Worm (Caenorhabditis elegans) whole organism, midembryonic: Measurements from ENCODE around the gene zipt-15.

ENCODE experiments used
- T22C8.4 ChIP-seq: fragments of 200-800 bp; sonication (Bioruptor generic); IDR thresholded peaks from 2 replicates; pipeline ENCODE4 v1.3.6; 2022; ENCODE audit warnings: missing genetic modification characterization, missing compliant biosample characterization
- cog-1 ChIP-seq: sonication (generic microtip); optimal IDR thresholded peaks from 2 replicates; lab custom pipeline; 2016; ENCODE audit warnings: missing genetic modification characterization, missing compliant biosample characterization
- flt-1 ChIP-seq: fragments of 200-800 bp; sonication (Bioruptor generic); IDR thresholded peaks from 2 replicates; pipeline ENCODE4 v1.3.6; 2022; ENCODE audit warnings: missing genetic modification characterization, missing compliant biosample characterization
- klf-2 ChIP-seq: fragments of 200-800 bp; sonication (Bioruptor generic); conservative IDR thresholded peaks from 2 replicates; pipeline ENCODE4 v1.3.6; 2022; ENCODE audit warnings: missing genetic modification reagents, missing genetic modification characterization, missing compliant biosample characterization
- med-1 ChIP-seq: sonication (generic microtip); optimal IDR thresholded peaks from 2 replicates; lab custom pipeline; 2017; ENCODE audit warnings: missing genetic modification characterization, mild to moderate bottlenecking, missing compliant biosample characterization, antibody characterized with exemption, missing genetic modification reagents; ENCODE audit not compliant: insufficient read depth
- ref-1 ChIP-seq: fragments of 200-800 bp; sonication (Bioruptor generic); conservative IDR thresholded peaks from 2 replicates; pipeline ENCODE4 v1.3.6; 2022; ENCODE audit warnings: missing genetic modification reagents, missing genetic modification characterization, missing compliant biosample characterization
- tab-1 ChIP-seq: fragments of 200-800 bp; sonication (Bioruptor generic); IDR thresholded peaks from 2 replicates; pipeline ENCODE4 v1.3.6; 2022; ENCODE audit warnings: missing genetic modification characterization, missing compliant biosample characterization
- ztf-23 ChIP-seq: fragments of 200-800 bp; sonication (Bioruptor generic); IDR thresholded peaks from 2 replicates; pipeline ENCODE4 v1.3.6; 2022; ENCODE audit warnings: missing genetic modification reagents, missing genetic modification characterization, missing compliant biosample characterization
- ztf-29 ChIP-seq: fragments of 200-800 bp; sonication (Bioruptor generic); IDR thresholded peaks from 2 replicates; pipeline ENCODE4 v1.3.6; 2022; ENCODE audit warnings: missing genetic modification reagents, missing genetic modification characterization, missing compliant biosample characterization

The zipt-15 gene

DNA sequence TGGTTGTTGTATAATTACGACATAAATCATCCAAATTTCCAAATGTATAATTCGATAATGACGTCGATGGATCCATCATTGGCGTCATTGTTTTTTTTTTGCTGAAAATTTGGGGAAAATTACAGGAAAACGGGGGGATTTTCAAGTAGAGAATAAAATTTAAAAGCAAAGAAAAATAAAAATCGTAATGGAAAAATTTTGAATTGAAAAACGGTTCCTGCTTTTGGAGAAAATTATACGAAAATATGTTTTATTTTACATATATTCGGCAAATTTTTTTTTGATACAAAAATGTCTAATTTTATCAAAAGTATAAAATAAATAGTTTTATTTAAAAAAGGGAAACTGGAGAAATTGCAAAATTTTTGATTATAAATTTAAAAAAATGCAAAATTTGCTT lies at the start of gene zipt-15:
Gene zipt-15 (minus strand): TSS at position 101 of the 400 bp plus-strand sequence.
- TF ChIP-seq med-1 (GFP tag; lab: Kevin White, UChicago) = no peak
- TF ChIP-seq ztf-23 (GFP tag; lab: Robert Waterston, UW) = no peak
- TF ChIP-seq ztf-29 (GFP tag; lab: Robert Waterston, UW) = no peak
- TF ChIP-seq klf-2 = no peak
- TF ChIP-seq T22C8.4 (GFP tag; lab: Robert Waterston, UW) = no peak
- TF ChIP-seq ref-1 (GFP tag; lab: Robert Waterston, UW) = no peak
- TF ChIP-seq cog-1 (tag; lab: Kevin White, UChicago) = no peak
- TF ChIP-seq tab-1 (GFP tag; lab: Robert Waterston, UW) = no peak
- no peak for TF ChIP-seq flt-1 (GFP tag; lab: Robert Waterston, UW)

DNA sequence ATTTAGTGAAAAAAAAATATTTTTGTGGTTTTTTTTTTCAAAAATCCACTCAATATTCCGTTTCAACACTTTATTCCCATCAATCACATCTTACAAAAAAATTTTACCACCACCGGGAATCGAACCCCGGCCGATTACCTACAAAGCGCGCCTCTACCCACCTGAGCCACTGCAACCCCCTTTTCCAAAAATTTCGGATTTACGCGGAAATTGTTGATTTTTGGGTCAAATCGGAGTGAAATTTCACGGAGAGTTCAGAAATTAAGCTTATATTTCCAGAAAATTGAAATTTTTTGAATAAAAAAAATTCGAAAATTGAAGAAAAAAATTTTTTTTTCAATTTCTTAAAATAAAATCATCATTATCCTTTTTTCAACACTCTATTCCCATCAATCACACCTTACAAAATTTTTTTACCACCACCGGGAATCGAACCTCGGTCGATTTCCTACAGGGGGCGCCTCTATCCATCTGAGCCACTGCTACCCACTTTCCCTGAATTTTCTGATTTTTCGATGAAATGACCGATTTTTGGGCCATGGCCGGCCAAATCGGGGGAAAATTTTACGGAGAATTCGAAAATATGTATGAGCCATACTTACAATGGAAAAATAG lies 48.5 kb upstream of the zipt-15 start:
- no peak for TF ChIP-seq T22C8.4 (GFP tag; lab: Robert Waterston, UW)
- no peak for TF ChIP-seq ztf-29 (GFP tag; lab: Robert Waterston, UW)
- TF ChIP-seq ztf-23 (GFP tag; lab: Robert Waterston, UW) = no peak
- no peak for TF ChIP-seq flt-1 (GFP tag; lab: Robert Waterston, UW)
- no peak for TF ChIP-seq med-1 (GFP tag; lab: Kevin White, UChicago)
- TF ChIP-seq ref-1 (GFP tag; lab: Robert Waterston, UW) = no peak
- TF ChIP-seq tab-1 (GFP tag; lab: Robert Waterston, UW) = no peak
- TF ChIP-seq cog-1 (tag; lab: Kevin White, UChicago) = no peak
- TF ChIP-seq klf-2 = no peak

DNA sequence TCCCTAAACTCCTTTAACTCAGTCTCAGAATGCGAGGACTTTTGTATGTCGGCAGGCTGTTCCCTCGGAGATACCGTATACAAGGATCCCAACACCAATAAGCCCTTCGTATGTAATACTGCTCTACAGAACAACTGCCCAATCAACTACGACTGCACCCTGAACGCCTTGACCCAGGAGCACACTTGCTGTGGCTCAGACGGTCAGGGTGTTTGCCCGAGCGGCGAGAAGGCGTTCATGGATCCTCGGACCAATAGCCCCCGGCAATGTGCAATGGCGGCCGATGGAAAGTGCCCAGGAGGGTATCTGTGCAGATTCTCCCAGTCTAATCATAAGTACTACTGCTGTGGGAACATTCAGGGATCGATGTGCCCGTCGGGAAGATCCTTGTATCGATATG lies 44.0 kb upstream of the zipt-15 start:
- TF ChIP-seq flt-1 (GFP tag; lab: Robert Waterston, UW) (no peak), med-1 (GFP tag; lab: Kevin White, UChicago) (no peak), cog-1 (tag; lab: Kevin White, UChicago) (no peak), ref-1 (GFP tag; lab: Robert Waterston, UW) (no peak), T22C8.4 (GFP tag; lab: Robert Waterston, UW) (no peak), ztf-23 (GFP tag; lab: Robert Waterston, UW) (no peak), tab-1 (GFP tag; lab: Robert Waterston, UW) (no peak), ztf-29 (GFP tag; lab: Robert Waterston, UW) (no peak), klf-2 (no peak)

DNA sequence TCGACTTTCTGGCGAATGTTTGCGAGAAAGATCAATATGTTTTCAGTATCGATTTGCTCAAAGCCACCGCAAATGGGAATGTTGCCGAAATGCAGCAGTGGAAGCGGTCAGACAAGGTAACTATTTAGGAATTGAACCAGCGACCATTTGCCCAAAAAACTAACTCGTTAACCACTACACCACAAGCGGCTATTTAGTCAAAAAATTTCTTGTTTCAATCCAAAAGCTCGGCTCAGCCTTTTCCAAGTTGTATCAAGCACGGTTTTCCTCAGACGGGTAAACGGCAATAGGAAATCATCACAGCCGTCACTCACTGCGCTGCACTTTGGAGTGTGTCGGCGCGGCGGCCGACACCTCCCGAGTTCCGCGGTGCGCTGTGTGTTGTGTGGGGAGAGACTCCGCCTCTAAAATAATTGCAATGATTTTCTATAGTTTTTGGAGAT lies 42.1 kb upstream of the zipt-15 start:
- TF ChIP-seq med-1 (GFP tag; lab: Kevin White, UChicago) (no peak), tab-1 (GFP tag; lab: Robert Waterston, UW) (no peak), flt-1 (GFP tag; lab: Robert Waterston, UW) (no peak), cog-1 (tag; lab: Kevin White, UChicago) (no peak), ztf-23 (GFP tag; lab: Robert Waterston, UW) (no peak), ref-1 (GFP tag; lab: Robert Waterston, UW) (no peak), ztf-29 (GFP tag; lab: Robert Waterston, UW) (no peak), klf-2 (no peak), T22C8.4 (GFP tag; lab: Robert Waterston, UW) (no peak)

DNA sequence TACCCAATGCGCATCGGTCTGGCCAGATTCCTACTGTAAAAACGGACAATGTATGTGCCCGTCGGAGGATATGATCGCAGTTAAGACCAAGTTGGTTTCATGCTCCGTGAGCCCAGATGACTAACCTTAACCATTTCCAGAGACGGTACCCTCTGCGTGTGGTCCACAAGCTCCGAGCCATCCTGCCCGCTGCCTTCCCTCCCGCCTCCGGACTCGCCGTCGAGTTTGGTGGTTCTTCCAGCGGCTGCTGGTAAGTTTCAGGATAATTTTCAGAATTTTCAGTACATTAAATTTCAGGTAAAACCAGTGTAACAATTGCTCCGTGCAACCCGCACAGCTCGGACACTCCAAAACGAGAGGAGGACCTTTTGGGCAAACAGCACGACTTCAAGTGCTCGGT lies 36.1 kb upstream of the zipt-15 start:
- no peak for TF ChIP-seq klf-2
- TF ChIP-seq flt-1 (GFP tag; lab: Robert Waterston, UW) = no peak
- TF ChIP-seq ref-1 (GFP tag; lab: Robert Waterston, UW) = no peak
- TF ChIP-seq ztf-23 (GFP tag; lab: Robert Waterston, UW) = no peak
- TF ChIP-seq T22C8.4 (GFP tag; lab: Robert Waterston, UW) = no peak
- no peak for TF ChIP-seq tab-1 (GFP tag; lab: Robert Waterston, UW)
- no peak for TF ChIP-seq cog-1 (tag; lab: Kevin White, UChicago)
- no peak for TF ChIP-seq med-1 (GFP tag; lab: Kevin White, UChicago)
- TF ChIP-seq ztf-29 (GFP tag; lab: Robert Waterston, UW) = no peak

DNA sequence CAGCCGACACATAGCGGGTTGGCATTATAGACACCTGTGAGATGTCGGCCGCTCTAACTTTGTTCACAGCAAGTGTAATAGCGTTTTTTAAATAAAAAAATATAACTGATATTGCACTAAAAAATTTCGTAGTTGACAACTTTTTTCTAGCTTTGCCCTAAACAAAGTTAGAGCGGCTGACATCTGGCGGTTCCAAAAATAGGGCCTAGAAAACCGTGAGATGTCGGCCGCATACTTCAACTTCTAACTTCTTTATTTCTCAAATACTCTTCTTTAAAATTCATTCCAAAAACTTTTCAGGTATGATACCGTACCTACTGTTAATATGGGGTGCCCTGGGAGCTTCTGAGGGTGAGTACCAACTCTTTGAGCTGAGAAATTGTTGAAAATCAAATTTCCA lies 33.9 kb upstream of the zipt-15 start, which contains the start of gene Y55F3BR.2:
Gene Y55F3BR.2 (plus strand): TSS at position 301 of the 400 bp plus-strand sequence.
- TF ChIP-seq T22C8.4 (GFP tag; lab: Robert Waterston, UW) = no peak
- TF ChIP-seq cog-1 (tag; lab: Kevin White, UChicago) = no peak
- TF ChIP-seq klf-2 = no peak
- no peak for TF ChIP-seq ztf-23 (GFP tag; lab: Robert Waterston, UW)
- no peak for TF ChIP-seq flt-1 (GFP tag; lab: Robert Waterston, UW)

DNA sequence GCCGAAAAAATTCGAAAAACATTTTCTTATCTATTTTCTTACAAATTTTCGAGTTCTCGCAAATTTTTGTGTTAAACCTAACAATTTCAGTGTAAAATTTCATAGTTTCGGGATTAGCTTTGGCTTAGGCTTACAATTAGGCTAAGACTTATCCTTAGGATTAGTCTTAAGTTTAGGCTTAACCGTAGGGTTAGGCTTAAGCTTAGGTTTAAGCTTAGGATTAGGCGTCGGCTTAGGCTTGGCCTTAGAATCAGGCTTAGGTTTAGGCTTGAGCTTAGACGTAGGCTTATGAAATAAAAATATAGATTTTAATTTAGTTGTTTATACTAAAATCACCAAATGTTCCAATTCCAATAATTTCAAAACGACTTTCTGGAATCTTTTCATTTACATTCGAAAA lies 31.3 kb upstream of the zipt-15 start:
- TF ChIP-seq ref-1 (GFP tag; lab: Robert Waterston, UW) (no peak), T22C8.4 (GFP tag; lab: Robert Waterston, UW) (no peak), ztf-23 (GFP tag; lab: Robert Waterston, UW) (no peak), klf-2 (no peak), ztf-29 (GFP tag; lab: Robert Waterston, UW) (no peak)

DNA sequence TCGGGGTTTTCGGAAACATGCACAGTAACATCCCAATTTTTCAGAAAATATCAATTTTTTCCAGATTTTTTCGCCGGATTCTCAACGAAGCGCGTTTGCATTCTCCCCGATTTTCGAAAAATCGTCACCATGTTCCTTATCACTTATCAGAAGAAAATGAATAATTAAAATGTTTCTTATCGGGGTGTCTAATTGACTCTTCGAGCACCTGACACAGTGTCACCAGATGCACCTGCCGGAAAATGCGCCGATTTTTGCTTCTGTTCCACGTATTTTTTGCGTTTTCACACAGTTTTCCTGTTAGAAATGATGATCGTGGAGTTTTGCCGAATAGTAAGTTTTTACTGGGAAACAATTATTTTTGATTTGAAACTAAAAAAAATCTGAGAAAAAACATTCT lies 30.7 kb upstream of the zipt-15 start:
- TF ChIP-seq med-1 (GFP tag; lab: Kevin White, UChicago) = no peak
- TF ChIP-seq flt-1 (GFP tag; lab: Robert Waterston, UW) = no peak
- no peak for TF ChIP-seq cog-1 (tag; lab: Kevin White, UChicago)
- no peak for TF ChIP-seq klf-2
- no peak for TF ChIP-seq ztf-29 (GFP tag; lab: Robert Waterston, UW)
- no peak for TF ChIP-seq ref-1 (GFP tag; lab: Robert Waterston, UW)
- TF ChIP-seq T22C8.4 (GFP tag; lab: Robert Waterston, UW) = no peak
- no peak for TF ChIP-seq ztf-23 (GFP tag; lab: Robert Waterston, UW)
- no peak for TF ChIP-seq tab-1 (GFP tag; lab: Robert Waterston, UW)
